Fruit fly (Drosophila melanogaster): Measurements from ENCODE around the gene CG14115.

DNA sequence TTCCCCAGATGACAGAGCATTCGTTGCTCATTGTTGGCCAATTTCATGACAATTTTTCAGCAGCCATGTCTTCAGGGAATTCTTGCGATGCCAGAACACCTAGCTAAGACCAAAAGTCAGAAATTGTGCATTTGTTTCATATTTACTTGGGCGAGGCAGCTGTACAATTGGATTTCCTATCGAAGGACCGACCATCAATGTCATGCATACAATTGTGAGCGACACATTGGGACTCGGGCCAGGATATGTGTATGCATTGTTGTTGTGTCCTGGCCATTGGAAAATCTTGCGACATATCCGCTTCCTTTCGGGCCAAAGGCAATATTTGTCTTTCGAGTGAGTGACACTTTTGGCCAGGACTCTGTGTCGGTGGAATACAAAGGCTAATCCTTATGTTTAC, 16.1 kb upstream of the CG14115 start:
- TF ChIP-seq Hand (GFP tag; optimal IDR thresholded peaks at IDR 0.05) (no peak), Abd-B (GFP tag; optimal IDR thresholded peaks at IDR 0.05) (no peak), sisA (GFP tag; IDR thresholded peaks at IDR 0.05) (no peak), CG10462 (GFP tag; optimal IDR thresholded peaks at IDR 0.05) (no peak), Hey (tag; optimal IDR thresholded peaks at IDR 0.05) (no peak), CG10959 (GFP tag; IDR thresholded peaks at IDR 0.05) (no peak)
